Fruit fly (Drosophila melanogaster): ENCODE measurements around the gene CG14042.
A peak's percentile ranks its signal among the peaks of the same experiment; 100 is the strongest.

Gene CG14042

DNA sequence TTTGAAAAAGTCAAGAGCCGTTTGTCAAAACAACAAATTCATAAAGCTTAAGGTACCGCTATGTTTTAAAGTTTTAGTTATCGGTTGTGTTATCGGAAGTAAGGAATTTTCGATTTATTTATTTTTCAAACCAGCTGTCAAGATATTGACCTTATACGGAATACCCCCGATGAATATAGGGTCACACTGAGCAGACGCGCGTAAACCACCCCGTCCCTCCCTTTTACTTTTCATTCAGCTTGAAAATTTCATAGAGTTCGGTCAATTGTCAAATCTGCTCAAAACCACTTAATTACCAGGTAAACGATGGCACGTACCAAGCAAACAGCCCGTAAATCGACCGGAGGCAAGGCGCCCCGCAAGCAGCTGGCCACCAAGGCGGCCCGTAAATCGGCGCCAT, 17.4 kb downstream of the CG14042 start, which contains the start of the genes CG14036 and His3.3A (continued):
- peak; percentile 58; the same call in 2 of the 3 replicates for TF ChIP-seq CG14860 (GFP tag; IDR thresholded peaks at IDR 0.05; ENCODE audit: partially characterized antibody)
- TF ChIP-seq twi (tag; optimal IDR thresholded peaks at IDR 0.05): no peak
- TF ChIP-seq sima (GFP tag; optimal IDR thresholded peaks at IDR 0.05): no peak
- TF ChIP-seq chn (GFP tag; optimal IDR thresholded peaks at IDR 0.05): no peak
- TF ChIP-seq Doc2 (GFP tag; IDR thresholded peaks at IDR 0.05): no peak
- peak; percentile 20 for TF ChIP-seq CG12769 (tag; optimal IDR thresholded peaks at IDR 0.05)
- TF ChIP-seq sna (GFP tag; IDR thresholded peaks at IDR 0.05; ENCODE audit: partially characterized antibody): peak; percentile 66
- TF ChIP-seq CG12071 (GFP tag; optimal IDR thresholded peaks at IDR 0.05): no peak
- peak; percentile 25 for TF ChIP-seq zen (tag; optimal IDR thresholded peaks at IDR 0.05)
- TF ChIP-seq CG3281 (GFP tag; optimal IDR thresholded peaks at IDR 0.05): peak; percentile 56
- peak; percentile 43 for TF ChIP-seq sug (tag; optimal IDR thresholded peaks at IDR 0.05)
- TF ChIP-seq dm (GFP tag; optimal IDR thresholded peaks at IDR 0.05): peak; percentile 29
- peak; percentile 96 for TF ChIP-seq pzg (GFP tag; optimal IDR thresholded peaks at IDR 0.05)
- TF ChIP-seq HLHmδ (GFP tag; optimal IDR thresholded peaks at IDR 0.05): peak; percentile 74
- TF ChIP-seq CG4617 (GFP tag; optimal IDR thresholded peaks at IDR 0.05; ENCODE audit: borderline replicate concordance): peak; percentile 43
- peak; percentile 59; the same call in 1 of the 2 replicates for TF ChIP-seq CG42726 (GFP tag; IDR thresholded peaks at IDR 0.05; ENCODE audit: partially characterized antibody)
- no peak for TF ChIP-seq gcm2 (GFP tag; optimal IDR thresholded peaks at IDR 0.05)
- peak; percentile 97 for TF ChIP-seq CG14710 (tag; optimal IDR thresholded peaks at IDR 0.05)
- TF ChIP-seq CG8359 (GFP tag; optimal IDR thresholded peaks at IDR 0.05; ENCODE audit: borderline replicate concordance): no peak
- TF ChIP-seq hbn (GFP tag; IDR thresholded peaks at IDR 0.05; ENCODE audit: partially characterized antibody): peak; percentile 58
- TF ChIP-seq zen2 (GFP tag; IDR thresholded peaks at IDR 0.05; ENCODE audit: partially characterized antibody): peak; percentile 52; the same call in 2 of the 3 replicates
- peak; percentile 45 for TF ChIP-seq Jarid2 (GFP tag; optimal IDR thresholded peaks at IDR 0.05)
- TF ChIP-seq ci (GFP tag; IDR thresholded peaks at IDR 0.05): peak; percentile 58; the same call in 1 of the 3 replicates
- TF ChIP-seq crc (GFP tag; optimal IDR thresholded peaks at IDR 0.05): no peak
- no peak for TF ChIP-seq Pdp1 (GFP tag; optimal IDR thresholded peaks at IDR 0.05)
- peak; percentile 83 for TF ChIP-seq sens (GFP tag)
- peak; percentile 75 for TF ChIP-seq trem (tag; optimal IDR thresholded peaks at IDR 0.05)
- no peak for TF ChIP-seq phol (tag; optimal IDR thresholded peaks at IDR 0.05)
- no peak for TF ChIP-seq Antp (GFP tag; optimal IDR thresholded peaks at IDR 0.05)
- peak; percentile 65 for TF ChIP-seq Sry-δ (GFP tag; optimal IDR thresholded peaks at IDR 0.05)
- peak in 1 of 2 experiments; percentile 14 for TF ChIP-seq insv (GFP tag; optimal IDR thresholded peaks at IDR 0.05)
- TF ChIP-seq CHES-1-like (GFP tag; optimal IDR thresholded peaks at IDR 0.05): peak; percentile 53
- TF ChIP-seq CG15696 (tag; optimal IDR thresholded peaks at IDR 0.05): peak; percentile 21

DNA sequence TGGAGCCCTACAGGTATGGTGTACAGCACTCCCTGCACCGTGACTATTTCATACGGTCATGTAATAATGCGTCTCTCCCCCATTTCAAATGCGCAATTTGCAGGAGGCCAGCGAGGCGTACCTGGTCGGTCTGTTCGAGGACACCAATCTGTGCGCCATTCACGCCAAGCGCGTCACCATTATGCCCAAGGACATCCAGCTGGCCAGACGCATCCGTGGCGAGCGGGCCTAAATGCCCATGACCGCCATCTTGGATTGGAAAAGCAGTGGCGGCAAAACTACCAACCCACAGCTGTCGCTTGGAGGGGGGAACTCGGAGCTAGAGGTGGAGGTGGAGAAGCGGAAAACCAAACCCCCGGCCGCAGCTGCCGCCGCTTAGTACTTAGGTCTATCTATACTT, 18.0 kb downstream of the CG14042 start:
- TF ChIP-seq CG12071 (GFP tag; optimal IDR thresholded peaks at IDR 0.05) (no peak), CG10274 (GFP tag; optimal IDR thresholded peaks at IDR 0.05) (no peak), ash1 (GFP tag; optimal IDR thresholded peaks at IDR 0.05) (no peak), Med (GFP tag) (peak; percentile 61), phol (tag; optimal IDR thresholded peaks at IDR 0.05) (peak; percentile 96)

DNA sequence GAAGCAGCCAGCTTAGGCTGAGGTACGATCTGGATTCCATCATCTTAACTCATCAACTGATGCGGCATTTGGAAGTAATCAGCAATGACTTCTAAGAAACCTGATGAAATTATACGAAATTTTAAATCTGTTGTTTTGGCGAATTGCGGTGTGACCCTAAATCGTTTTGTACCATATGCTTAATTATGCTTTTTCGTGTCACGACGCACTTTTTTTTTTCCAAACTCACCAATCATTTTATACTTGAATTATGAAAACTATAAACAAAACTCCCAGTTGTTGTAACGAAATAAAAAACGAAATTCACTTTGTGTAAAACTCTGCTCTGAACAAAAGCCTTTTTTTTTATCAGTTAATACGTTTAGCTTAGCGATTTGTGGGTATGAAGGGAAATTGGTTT, 20.6 kb downstream of the CG14042 start, which contains the start of gene Nepl3:
Gene Nepl3 (minus strand): TSS at position 155 of the 400 bp plus-strand sequence.
- TF ChIP-seq CG9437 (GFP tag; optimal IDR thresholded peaks at IDR 0.05) (no peak), CG4360 (GFP tag; IDR thresholded peaks at IDR 0.05) (no peak), disco-r (GFP tag; optimal IDR thresholded peaks at IDR 0.05) (no peak), yki (optimal IDR thresholded peaks at IDR 0.05) (no peak), caup (GFP tag; optimal IDR thresholded peaks at IDR 0.05; ENCODE audit: severe bottlenecking) (no peak), abd-A (tag; optimal IDR thresholded peaks at IDR 0.05) (no peak), vnd (GFP tag; IDR thresholded peaks at IDR 0.05; ENCODE audit: partially characterized antibody) (peak; percentile 44; the same call in 1 of the 3 replicates), tll (GFP tag; optimal IDR thresholded peaks at IDR 0.05) (no peak), CG10431 (GFP tag; optimal IDR thresholded peaks at IDR 0.05) (no peak), Med (GFP tag) (no peak), row (GFP tag; IDR thresholded peaks at IDR 0.05) (peak; percentile 37; the same call in 2 of the 3 replicates), Dad (GFP tag; optimal IDR thresholded peaks at IDR 0.05) (no peak), zen (tag; optimal IDR thresholded peaks at IDR 0.05) (no peak), stc (GFP tag; IDR thresholded peaks at IDR 0.05) (no peak), CG13424 (tag; optimal IDR thresholded peaks at IDR 0.05) (no peak)
